Fruit fly (Drosophila melanogaster): ENCODE results near the gene HBS1.

DNA sequence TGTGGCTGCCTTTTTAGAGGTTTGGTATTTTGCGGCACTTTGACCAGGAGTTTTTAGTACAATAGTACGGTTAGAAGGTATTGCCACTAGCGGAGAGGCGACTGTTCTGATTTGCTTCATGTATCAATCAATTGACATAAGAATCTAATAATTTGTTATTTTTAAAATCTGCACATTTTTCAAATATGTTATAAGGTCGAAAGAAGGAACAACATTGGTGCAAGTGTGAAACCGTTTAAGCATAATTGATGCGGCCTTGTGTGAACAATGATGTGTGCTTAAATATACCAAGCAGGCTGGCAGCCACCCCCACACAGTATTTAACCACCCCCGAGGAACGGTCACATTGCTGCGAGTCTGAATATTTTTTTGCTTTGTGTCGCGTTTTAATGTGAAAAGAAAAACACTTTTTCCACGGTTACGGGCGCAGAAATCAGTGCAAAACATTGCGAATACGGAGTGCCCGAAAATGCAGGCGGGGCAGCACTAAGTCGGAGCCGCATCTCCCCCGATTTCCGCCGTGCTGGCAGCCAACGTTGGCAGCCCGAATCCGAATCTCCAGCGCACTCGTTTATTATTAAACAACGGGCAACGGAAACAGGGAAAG lies at the start of gene HBS1, which contains the start of gene CG12025:
- TF ChIP-seq fru (GFP tag; optimal IDR thresholded peaks at IDR 0.05) (peak; percentile 14), OdsH (GFP tag; optimal IDR thresholded peaks at IDR 0.05) (no peak), Sp1 (GFP tag; optimal IDR thresholded peaks at IDR 0.05) (peak; percentile 44), br (GFP tag; optimal IDR thresholded peaks at IDR 0.05) (no peak), Dfd (GFP tag; optimal IDR thresholded peaks at IDR 0.05) (no peak), ey (GFP tag; optimal IDR thresholded peaks at IDR 0.05) (peak; percentile 55), Abd-B (GFP tag; optimal IDR thresholded peaks at IDR 0.05) (no peak), Myc (optimal IDR thresholded peaks at IDR 0.05) (no peak), psq (GFP tag; optimal IDR thresholded peaks at IDR 0.05) (no peak), CG9705 (GFP tag; optimal IDR thresholded peaks at IDR 0.05) (peak; percentile 45), dsf (GFP tag; optimal IDR thresholded peaks at IDR 0.05; ENCODE audit: borderline replicate concordance) (no peak), usp (GFP tag; optimal IDR thresholded peaks at IDR 0.05) (no peak)

Data from whole organism, wandering third instar larva.